Fruit fly (Drosophila melanogaster) whole organism, wandering third instar larva: ENCODE data around the gene Ucp4C.

Experiments
- Abd-B ChIP-seq: fragments of >200 bp; optimal IDR thresholded peaks from 2 replicates; lab custom pipeline; 2017; ENCODE audit warnings: missing biosample characterization, missing genetic modification characterization
- CG32264 ChIP-seq: fragments of 200-800 bp; sonication (Bioruptor generic); optimal IDR thresholded peaks from 2 replicates; lab custom pipeline; 2016; ENCODE audit warnings: missing biosample characterization, missing genetic modification characterization
- CrebA ChIP-seq: fragments of 200-800 bp; sonication (Bioruptor generic); optimal IDR thresholded peaks from 2 replicates; lab custom pipeline; 2016; ENCODE audit warnings: missing biosample characterization, mild to moderate bottlenecking, missing genetic modification characterization, borderline replicate concordance
- Dfd ChIP-seq: fragments of >200 bp; optimal IDR thresholded peaks from 2 replicates; lab custom pipeline; 2017; ENCODE audit warnings: missing biosample characterization, missing genetic modification characterization
- Dif ChIP-seq: fragments of 200-275, 200-300 bp; sonication (Bioruptor generic); optimal IDR thresholded peaks from 2 replicates; lab custom pipeline; 2018; ENCODE audit warnings: missing biosample characterization, missing genetic modification characterization; ENCODE audit not compliant: partially characterized antibody
- GATAd ChIP-seq: sonication (Bioruptor generic); optimal IDR thresholded peaks from 2 replicates; lab custom pipeline; 2016; ENCODE audit warnings: missing biosample characterization, missing genetic modification characterization
- HLH106 ChIP-seq: fragments of 200-800 bp; optimal IDR thresholded peaks from 3 replicates; lab custom pipeline; 2019; ENCODE audit warnings: missing biosample characterization, mild to moderate bottlenecking, missing genetic modification characterization, moderate library complexity
- Hnf4 ChIP-seq: fragments of 200-800 bp; sonication (Bioruptor generic); optimal IDR thresholded peaks from 2 replicates; lab custom pipeline; 2016; ENCODE audit warnings: missing biosample characterization, mild to moderate bottlenecking, missing genetic modification characterization
- Hr78 ChIP-seq: fragments of >200 bp; optimal IDR thresholded peaks from 2 replicates; lab custom pipeline; 2017; ENCODE audit warnings: missing biosample characterization, missing genetic modification characterization
- Hr83 ChIP-seq: fragments of 200-300 bp; sonication (Bioruptor generic); optimal IDR thresholded peaks from 2 replicates; lab custom pipeline; 2016; ENCODE audit warnings: missing biosample characterization, mild to moderate bottlenecking, missing genetic modification characterization, moderate library complexity; ENCODE audit not compliant: poor library complexity, severe bottlenecking
- Jra ChIP-seq: sonication (Bioruptor generic); optimal IDR thresholded peaks from 2 replicates; lab custom pipeline; 2016; ENCODE audit warnings: missing biosample characterization, missing genetic modification characterization
- Mio ChIP-seq: sonication (Bioruptor generic); optimal IDR thresholded peaks from 2 replicates; lab custom pipeline; 2016; ENCODE audit warnings: missing biosample characterization, missing genetic modification characterization
- Myc ChIP-seq: fragments of >200 bp; optimal IDR thresholded peaks from 2 replicates; lab custom pipeline; 2017
- N ChIP-seq: fragments of >200 bp; optimal IDR thresholded peaks from 2 replicates; lab custom pipeline; 2018; ENCODE audit warnings: missing biosample characterization, missing external identifiers, missing genetic modification characterization
- OdsH ChIP-seq: fragments of 200-800 bp; sonication (Bioruptor generic); optimal IDR thresholded peaks from 2 replicates; lab custom pipeline; 2016; ENCODE audit warnings: missing biosample characterization, mild to moderate bottlenecking, missing genetic modification characterization
- Rel ChIP-seq, 2 experiments: fragments of 200-800 bp; sonication (Bioruptor generic) in 1 of 2; optimal IDR thresholded peaks; 2 replicates in 1 of 2; 3 replicates in 1 of 2; lab custom pipeline; 2016 to 2019; ENCODE audit warnings: mild to moderate bottlenecking in 2 of 2, missing biosample characterization in 2 of 2, missing genetic modification characterization in 2 of 2, moderate library complexity in 1 of 2
- Sp1 ChIP-seq: fragments of 200-800 bp; sonication (Bioruptor generic); optimal IDR thresholded peaks from 3 replicates; lab custom pipeline; 2019; ENCODE audit warnings: missing biosample characterization, mild to moderate bottlenecking, missing genetic modification characterization, moderate library complexity
- Vsx2 ChIP-seq: fragments of 200-300, 225-300 bp; sonication (Bioruptor generic); optimal IDR thresholded peaks from 2 replicates; lab custom pipeline; 2018; ENCODE audit warnings: missing biosample characterization, missing genetic modification characterization; ENCODE audit not compliant: partially characterized antibody
- br ChIP-seq: fragments of 200-800 bp; sonication (Bioruptor generic); optimal IDR thresholded peaks from 2 replicates; lab custom pipeline; 2016; ENCODE audit warnings: missing biosample characterization, missing genetic modification characterization
- brk ChIP-seq: fragments of 200-800 bp; sonication (Bioruptor generic); optimal IDR thresholded peaks from 2 replicates; lab custom pipeline; 2016; ENCODE audit warnings: missing biosample characterization, mild to moderate bottlenecking, missing genetic modification characterization
- dl ChIP-seq, 2 experiments: fragments of 175-275, 200-275 bp in 1 of 2; fragments of 200-275 bp in 1 of 2; sonication (Bioruptor generic); optimal IDR thresholded peaks; lab custom pipeline; 2018; ENCODE audit warnings: mild to moderate bottlenecking in 2 of 2, missing biosample characterization in 2 of 2, missing genetic modification characterization in 2 of 2, moderate library complexity in 2 of 2; ENCODE audit not compliant: partially characterized antibody in 2 of 2, insufficient read depth in 1 of 2
- dmrt93B ChIP-seq: fragments of 200-800 bp; sonication (Bioruptor generic); optimal IDR thresholded peaks from 2 replicates; lab custom pipeline; 2018; ENCODE audit warnings: missing biosample characterization, mild to moderate bottlenecking, missing genetic modification characterization
- dsf ChIP-seq: sonication (Bioruptor generic); optimal IDR thresholded peaks from 2 replicates; lab custom pipeline; 2016; ENCODE audit warnings: missing biosample characterization, missing genetic modification characterization, borderline replicate concordance
- ey ChIP-seq: fragments of 200-800 bp; sonication (Bioruptor generic); optimal IDR thresholded peaks from 2 replicates; lab custom pipeline; 2016; ENCODE audit warnings: missing biosample characterization, missing genetic modification characterization
- foxo ChIP-seq, 2 experiments: fragments of 200-800 bp; sonication (Bioruptor generic); optimal IDR thresholded peaks; 2 replicates in 1 of 2; 3 replicates in 1 of 2; lab custom pipeline; 2016 to 2017; ENCODE audit warnings: missing biosample characterization in 2 of 2, missing genetic modification characterization in 2 of 2
- fru ChIP-seq: fragments of 200-800 bp; sonication (Bioruptor generic); optimal IDR thresholded peaks from 3 replicates; lab custom pipeline; 2016; ENCODE audit warnings: missing biosample characterization, mild to moderate bottlenecking, missing genetic modification characterization
- h ChIP-seq: fragments of 200-800 bp; sonication (Bioruptor generic); optimal IDR thresholded peaks from 3 replicates; lab custom pipeline; 2016; ENCODE audit warnings: missing biosample characterization, mild to moderate bottlenecking, missing genetic modification characterization
- jim ChIP-seq: fragments of 175-275, 200-325 bp; sonication (Bioruptor generic); optimal IDR thresholded peaks from 2 replicates; lab custom pipeline; 2016; ENCODE audit warnings: missing biosample characterization, mild to moderate bottlenecking, missing genetic modification characterization
- pan ChIP-seq: fragments of >200 bp; optimal IDR thresholded peaks from 2 replicates; lab custom pipeline; 2017
- psq ChIP-seq: fragments of 200-800 bp; sonication (Bioruptor generic); optimal IDR thresholded peaks from 3 replicates; lab custom pipeline; 2017; ENCODE audit warnings: missing biosample characterization, mild to moderate bottlenecking, missing genetic modification characterization, moderate library complexity
- rgr ChIP-seq: fragments of 200-800 bp; sonication (Bioruptor generic); optimal IDR thresholded peaks from 3 replicates; lab custom pipeline; 2016; ENCODE audit warnings: missing biosample characterization, mild to moderate bottlenecking, missing genetic modification characterization
- sage ChIP-seq: fragments of 200-800 bp; sonication (Bioruptor generic); optimal IDR thresholded peaks from 2 replicates; lab custom pipeline; 2016; ENCODE audit warnings: missing biosample characterization, mild to moderate bottlenecking, missing genetic modification characterization
- sv ChIP-seq: fragments of 200-800 bp; sonication (Bioruptor generic); optimal IDR thresholded peaks from 3 replicates; lab custom pipeline; 2016; ENCODE audit warnings: missing biosample characterization, missing genetic modification characterization
- usp ChIP-seq: fragments of >200 bp; optimal IDR thresholded peaks from 2 replicates; lab custom pipeline; 2017; ENCODE audit warnings: missing biosample characterization, missing genetic modification characterization
- woc ChIP-seq: sonication (Bioruptor generic); optimal IDR thresholded peaks from 2 replicates; lab custom pipeline; 2016; ENCODE audit warnings: missing biosample characterization, mild to moderate bottlenecking, missing genetic modification characterization

Gene Ucp4C

dm6 chr2L:5964851-5965250 is 3.5 kb upstream of the Ucp4C start, which contains the start of gene psd:
TSS of gene psd (minus strand) at chr2L:5964951.
- TF ChIP-seq Rel (GFP tag; optimal IDR thresholded peaks at IDR 0.05; lab: Kevin White, UChicago) (no peak), Rel (tag; optimal IDR thresholded peaks at IDR 0.05; lab: Kevin White, UChicago) (no peak), Hnf4 (GFP tag; lab: Kevin White, UChicago) (no peak), Hr83 (no peak), Sp1 (GFP tag; lab: Kevin White, UChicago) (no peak), foxo (GFP tag; optimal IDR thresholded peaks at IDR 0.05; lab: Kevin White, UChicago) (no peak), sv (no peak), OdsH (GFP tag; lab: Kevin White, UChicago) (no peak), dmrt93B (GFP tag; lab: Kevin White, UChicago) (no peak), CrebA (GFP tag; lab: Kevin White, UChicago) (no peak), N (GFP tag; lab: Kevin White, UChicago) (no peak), jim (GFP tag; lab: Kevin White, UChicago) (no peak), dl (GFP tag; optimal IDR thresholded peaks at IDR 0.05; lab: Kevin White, UChicago; ENCODE audit: insufficient read depth in 1 of 2, partially characterized antibody in 2 of 2) (no peak), brk (GFP tag; lab: Kevin White, UChicago) (no peak), sage (GFP tag; lab: Kevin White, UChicago) (no peak), fru (GFP tag; lab: Kevin White, UChicago) (no peak), Jra (GFP tag; lab: Kevin White, UChicago) (no peak)

- TF ChIP-seq usp (GFP tag; lab: Kevin White, UChicago) (no peak), Hr83 (no peak), brk (GFP tag; lab: Kevin White, UChicago) (no peak), Dif (GFP tag; lab: Kevin White, UChicago) (no peak), CG32264 (GFP tag; lab: Kevin White, UChicago) (no peak), psq (GFP tag; lab: Kevin White, UChicago) (no peak)
Observed at dm6 chr2L:5969559-5969958, 1.2 kb downstream of the Ucp4C start, which contains the start of gene Ucp4B. TSS of gene Ucp4B (plus strand) at chr2L:5969859.

DNA sequence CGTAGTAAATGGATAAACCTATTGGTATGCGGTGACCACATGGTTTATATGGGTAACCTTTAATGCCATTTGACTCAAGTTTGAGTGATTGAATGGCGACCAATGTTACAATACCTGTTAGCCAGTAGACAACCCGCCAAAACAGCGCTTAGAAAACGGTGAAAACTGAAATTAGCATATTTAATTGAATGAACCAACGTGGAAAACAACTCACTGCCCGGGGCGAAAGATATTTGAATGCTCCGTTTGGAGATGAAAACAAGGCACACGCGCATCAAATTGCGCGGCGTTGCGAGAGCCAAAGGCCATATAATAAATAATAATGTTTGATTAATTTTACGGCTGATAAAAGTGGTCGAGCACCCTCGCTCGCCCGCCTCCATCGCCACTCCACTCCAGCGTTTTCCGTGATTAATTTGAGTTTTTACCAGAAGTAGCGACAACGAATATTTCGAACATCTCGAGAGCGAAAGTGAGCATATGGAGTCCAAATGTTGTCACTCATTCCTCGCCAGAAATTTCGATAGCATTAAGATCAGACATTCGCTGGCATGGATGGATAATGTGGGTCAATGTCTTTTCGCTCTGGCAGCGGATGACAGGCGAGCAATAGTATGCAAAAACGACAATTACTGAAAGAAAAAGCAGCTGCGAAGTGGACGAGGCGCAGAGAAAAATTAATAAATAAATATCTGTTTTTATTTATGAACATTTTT is 2.9 kb downstream of the Ucp4C start:
- no peak for TF ChIP-seq Rel (GFP tag; optimal IDR thresholded peaks at IDR 0.05; lab: Kevin White, UChicago)
- TF ChIP-seq Rel (tag; optimal IDR thresholded peaks at IDR 0.05; lab: Kevin White, UChicago): peak; percentile 33
- no peak for TF ChIP-seq Hr78
- no peak for TF ChIP-seq Jra (GFP tag; lab: Kevin White, UChicago)
- TF ChIP-seq brk (GFP tag; lab: Kevin White, UChicago): peak; percentile 51
- TF ChIP-seq h (GFP tag; lab: Kevin White, UChicago): peak; percentile 39

DNA sequence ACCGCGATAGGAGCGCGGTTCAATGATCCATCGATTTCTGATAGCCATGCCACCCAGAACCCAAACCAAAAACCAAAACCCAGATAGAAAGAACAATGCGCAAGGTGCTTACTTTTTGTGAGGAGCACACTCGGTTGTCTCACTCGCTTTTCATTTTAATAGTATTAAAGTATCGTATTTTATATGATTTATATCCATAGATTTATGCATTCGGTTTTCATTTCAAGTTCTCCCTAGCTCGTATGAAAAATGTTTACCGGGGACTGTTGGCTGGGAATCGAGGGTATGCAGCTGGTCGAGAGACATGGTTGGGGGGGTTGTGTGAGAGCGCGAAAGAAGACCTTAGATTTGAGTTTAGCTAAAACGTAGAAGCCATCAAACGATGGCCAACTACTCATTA is 3.6 kb downstream of the Ucp4C start:
- TF ChIP-seq CrebA (GFP tag; lab: Kevin White, UChicago) (peak; percentile 54), sage (GFP tag; lab: Kevin White, UChicago) (no peak), N (GFP tag; lab: Kevin White, UChicago) (no peak), Myc (no peak), h (GFP tag; lab: Kevin White, UChicago) (peak; percentile 80), CG32264 (GFP tag; lab: Kevin White, UChicago) (peak; percentile 46), OdsH (GFP tag; lab: Kevin White, UChicago) (peak; percentile 65), Sp1 (GFP tag; lab: Kevin White, UChicago) (peak; percentile 59), HLH106 (tag; lab: Kevin White, UChicago) (peak; percentile 60), psq (GFP tag; lab: Kevin White, UChicago) (peak; percentile 58), sv (peak; percentile 9), pan (lab: Kevin White, UChicago) (no peak), foxo (GFP tag; optimal IDR thresholded peaks at IDR 0.05; lab: Kevin White, UChicago) (no peak), Vsx2 (GFP tag; lab: Kevin White, UChicago) (no peak), Abd-B (no peak), dmrt93B (GFP tag; lab: Kevin White, UChicago) (peak; percentile 17), usp (GFP tag; lab: Kevin White, UChicago) (no peak), Jra (GFP tag; lab: Kevin White, UChicago) (peak; percentile 39), woc (GFP tag; lab: Kevin White, UChicago) (peak; percentile 62), brk (GFP tag; lab: Kevin White, UChicago) (no peak), Hr83 (no peak), br (GFP tag; lab: Kevin White, UChicago) (peak; percentile 73), fru (GFP tag; lab: Kevin White, UChicago) (peak; percentile 61), dsf (peak; percentile 31), Dif (GFP tag; lab: Kevin White, UChicago) (no peak), Dfd (GFP tag; lab: Kevin White, UChicago) (no peak), Mio (no peak), rgr (peak; percentile 68), Hnf4 (GFP tag; lab: Kevin White, UChicago) (peak; percentile 60), ey (GFP tag; lab: Kevin White, UChicago) (peak; percentile 67), Hr78 (no peak), GATAd (GFP tag; lab: Kevin White, UChicago) (no peak)
- TF ChIP-seq, all 38 proteins: peak for 17
